Fruit fly (Drosophila melanogaster): Measurements from ENCODE around the gene CG17292.

- TF ChIP-seq Ada2b (GFP tag; IDR thresholded peaks at IDR 0.05) (no peak), scrt (GFP tag; optimal IDR thresholded peaks at IDR 0.05) (no peak), tap (tag; optimal IDR thresholded peaks at IDR 0.05) (no peak), CG1647 (GFP tag; optimal IDR thresholded peaks at IDR 0.05) (no peak), ci (GFP tag; IDR thresholded peaks at IDR 0.05) (no peak), dmrt99B (tag; optimal IDR thresholded peaks at IDR 0.05) (no peak), Trl (optimal IDR thresholded peaks at IDR 0.05) (no peak), Trl (GFP tag; optimal IDR thresholded peaks at IDR 0.05) (no peak), CG14441 (GFP tag; IDR thresholded peaks at IDR 0.05) (no peak), CG10979 (tag; optimal IDR thresholded peaks at IDR 0.05) (no peak), ttk (GFP tag; IDR thresholded peaks at IDR 0.05) (no peak), gsb (GFP tag; IDR thresholded peaks at IDR 0.05) (no peak), CG11093 (GFP tag; IDR thresholded peaks at IDR 0.05) (no peak), CG11504 (tag; optimal IDR thresholded peaks at IDR 0.05) (no peak), zen2 (GFP tag; IDR thresholded peaks at IDR 0.05; ENCODE audit: partially characterized antibody) (no peak)
Observed at dm6 chr2L:8327783-8328327, 42.4 kb upstream of the CG17292 start.
